Fruit fly (Drosophila melanogaster) whole organism, embryonic: Measurements from ENCODE around the gene CG31870.

Experiments used
- CG14050 ChIP-seq: fragments of 200-800 bp; sonication (Bioruptor generic); IDR thresholded peaks from 3 replicates; pipeline ENCODE4 v1.3.6; 2022; ENCODE audit warnings: missing biosample characterization, missing genetic modification characterization
- CG18011 ChIP-seq: fragments of 200-800 bp; sonication (Bioruptor generic); optimal IDR thresholded peaks from 2 replicates; lab custom pipeline; 2017; ENCODE audit warnings: missing biosample characterization, missing genetic modification characterization, mild to moderate bottlenecking, moderate library complexity, missing genotype
- CG4282 ChIP-seq: fragments of 200-800 bp; sonication (Bioruptor generic); optimal IDR thresholded peaks from 2 replicates; lab custom pipeline; 2016; ENCODE audit warnings: missing biosample characterization, missing genetic modification characterization
- CG8478 ChIP-seq: fragments of >200 bp; optimal IDR thresholded peaks from 2 replicates; lab custom pipeline; 2018
- CG8944 ChIP-seq: fragments of 200-800 bp; sonication (Bioruptor generic); optimal IDR thresholded peaks from 3 replicates; lab custom pipeline; 2016; ENCODE audit warnings: missing biosample characterization, missing genetic modification characterization
- Hr39 ChIP-seq: fragments of >200 bp; optimal IDR thresholded peaks from 2 replicates; lab custom pipeline; 2017
- Spps ChIP-seq: fragments of 200-800 bp; sonication (Bioruptor generic); optimal IDR thresholded peaks from 2 replicates; lab custom pipeline; 2018; ENCODE audit warnings: missing biosample characterization, mild to moderate bottlenecking, missing genetic modification characterization

- TF ChIP-seq Hr39 (lab: Kevin White, UChicago), result no peak
- no peak for TF ChIP-seq CG8478 (lab: Kevin White, UChicago)
- TF ChIP-seq CG14050 (GFP tag; lab: Robert Waterston, UW), result no peak
- TF ChIP-seq CG8944 (GFP tag; lab: Kevin White, UChicago), result no peak
- TF ChIP-seq CG4282 (GFP tag; lab: Kevin White, UChicago), result no peak
- TF ChIP-seq CG18011 (GFP tag; lab: Kevin White, UChicago), result no peak
- no peak for TF ChIP-seq Spps (tag; lab: Kevin White, UChicago)
Measured at dm6 chr2L:10750915-10751612, 39.0 kb upstream of the CG31870 start.
